Worm (Caenorhabditis elegans): Measurements from ENCODE around the gene C17H12.6.

ce11 chrIV:6841562-6842282 is 19.4 kb upstream of the C17H12.6 start:
- TF ChIP-seq pqm-1 (tag; optimal IDR thresholded peaks at IDR 0.05) (no peak), lim-6 (tag; optimal IDR thresholded peaks at IDR 0.05) (no peak), fkh-10 (GFP tag; optimal IDR thresholded peaks at IDR 0.05) (no peak), unc-42 (tag; optimal IDR thresholded peaks at IDR 0.05) (no peak), pha-4 (tag; optimal IDR thresholded peaks at IDR 0.05) (no peak), ceh-22 (tag; optimal IDR thresholded peaks at IDR 0.05) (no peak), nhr-11 (tag; optimal IDR thresholded peaks at IDR 0.05) (no peak)
